Fruit fly (Drosophila melanogaster) whole organism, embryonic: ENCODE data around the gene CG42269.

Experiments used
- CG13894 ChIP-seq: fragments of 200-800 bp; sonication (Bioruptor generic); optimal IDR thresholded peaks from 3 replicates; lab custom pipeline; 2018; ENCODE audit warnings: missing biosample characterization, mild to moderate bottlenecking, missing genetic modification characterization, moderate library complexity
- CG18011 ChIP-seq: fragments of 200-800 bp; sonication (Bioruptor generic); optimal IDR thresholded peaks from 2 replicates; lab custom pipeline; 2017; ENCODE audit warnings: missing biosample characterization, missing genetic modification characterization, mild to moderate bottlenecking, moderate library complexity, missing genotype
- CG18599 ChIP-seq: fragments of 200-800 bp; sonication (Bioruptor generic); optimal IDR thresholded peaks from 3 replicates; lab custom pipeline; 2017; ENCODE audit warnings: missing biosample characterization, missing genetic modification characterization, mild to moderate bottlenecking, moderate library complexity, missing genetic modification reagents
- CG18764 ChIP-seq: fragments of 200-800 bp; sonication (Bioruptor generic); optimal IDR thresholded peaks from 3 replicates; lab custom pipeline; 2016; ENCODE audit warnings: missing biosample characterization, missing genetic modification characterization
- H15 ChIP-seq: fragments of 200-800 bp; sonication (Bioruptor generic); IDR thresholded peaks from 3 replicates; pipeline ENCODE4 v1.3.6; 2022; ENCODE audit warnings: missing biosample characterization, missing genetic modification characterization
- HLH4C ChIP-seq: fragments of 200-800 bp; sonication (Bioruptor generic); IDR thresholded peaks from 3 replicates; pipeline ENCODE4 v1.3.6; 2022; ENCODE audit warnings: missing biosample characterization, missing genetic modification characterization; ENCODE audit not compliant: partially characterized antibody
- HLH54F ChIP-seq: fragments of 200-800 bp; sonication (Bioruptor generic); optimal IDR thresholded peaks from 3 replicates; lab custom pipeline; 2016; ENCODE audit warnings: missing biosample characterization, missing genetic modification characterization
- Nf-YA ChIP-seq: fragments of 200-800 bp; sonication (Bioruptor generic); IDR thresholded peaks from 2 replicates; pipeline ENCODE4 v1.3.6; 2022; ENCODE audit warnings: missing biosample characterization, missing genetic modification characterization
- NfI ChIP-seq: fragments of 200-800 bp; sonication (Bioruptor generic); optimal IDR thresholded peaks from 3 replicates; lab custom pipeline; 2018; ENCODE audit warnings: missing biosample characterization, mild to moderate bottlenecking, missing genetic modification characterization, moderate library complexity
- chif ChIP-seq, 2 experiments: fragments of 200-800 bp; sonication (Bioruptor generic); optimal IDR thresholded peaks; 3 replicates each; lab custom pipeline; 2016; ENCODE audit warnings: missing biosample characterization in 2 of 2, missing genetic modification characterization in 2 of 2
- crp ChIP-seq, 2 experiments: fragments of 200-800 bp; sonication (Bioruptor generic); optimal IDR thresholded peaks; 2 replicates in 1 of 2; 3 replicates in 1 of 2; lab custom pipeline; 2017; ENCODE audit warnings: missing biosample characterization in 2 of 2, missing genetic modification characterization in 2 of 2, mild to moderate bottlenecking in 1 of 2, moderate library complexity in 1 of 2
- esg ChIP-seq: fragments of 200-800 bp; sonication (Bioruptor generic); conservative IDR thresholded peaks from 2 replicates; pipeline ENCODE4 v1.3.6; 2022; ENCODE audit warnings: missing biosample characterization, missing genetic modification characterization
- lab ChIP-seq: fragments of 200-800 bp; sonication (Bioruptor generic); optimal IDR thresholded peaks from 3 replicates; lab custom pipeline; 2017; ENCODE audit warnings: missing biosample characterization, missing genetic modification characterization, mild to moderate bottlenecking, moderate library complexity, missing genetic modification reagents
- slbo ChIP-seq: fragments of 200-800 bp; sonication (Bioruptor generic); IDR thresholded peaks from 2 replicates; pipeline ENCODE4 v1.3.6; 2022; ENCODE audit warnings: missing biosample characterization, missing genetic modification characterization

DNA sequence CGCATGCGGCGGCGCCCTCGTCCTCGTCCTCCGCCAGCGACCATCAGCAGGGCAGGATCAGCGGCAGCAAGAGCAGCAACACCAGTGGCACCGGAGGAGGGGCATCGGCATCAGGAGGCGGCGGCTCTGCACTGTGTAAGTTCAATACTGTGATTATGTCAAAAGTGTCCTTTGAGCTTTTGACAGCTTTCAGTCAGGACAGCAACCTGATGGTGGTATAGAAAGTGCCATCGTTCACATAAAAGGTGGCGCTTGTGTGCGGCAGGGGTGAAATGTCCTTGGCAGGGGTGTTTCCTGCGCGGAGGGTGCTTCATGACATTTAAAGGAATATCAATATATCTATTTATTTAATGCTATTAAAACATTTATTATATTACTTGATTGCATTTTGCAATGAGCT, 37.6 kb downstream of the CG42269 start:
- no peak for TF ChIP-seq lab (GFP tag; lab: Kevin White, UChicago)
- TF ChIP-seq H15: no peak
- TF ChIP-seq CG18011: no peak
- TF ChIP-seq crp (GFP tag; optimal IDR thresholded peaks at IDR 0.05; lab: Kevin White, UChicago): no peak
- no peak for TF ChIP-seq CG18764 (GFP tag; lab: Kevin White, UChicago)
- no peak for TF ChIP-seq chif (GFP tag; optimal IDR thresholded peaks at IDR 0.05; lab: Kevin White, UChicago)
- TF ChIP-seq slbo: no peak
- TF ChIP-seq CG13894 (tag; lab: Kevin White, UChicago): no peak
- TF ChIP-seq NfI (GFP tag; lab: Kevin White, UChicago): no peak
- TF ChIP-seq HLH4C: no peak
- no peak for TF ChIP-seq Nf-YA (GFP tag; lab: Robert Waterston, UW)
- TF ChIP-seq esg (GFP tag; lab: Robert Waterston, UW): no peak
- no peak for TF ChIP-seq CG18599
- TF ChIP-seq HLH54F: no peak
